Worm (Caenorhabditis elegans) whole organism, late embryonic: ENCODE measurements around the gene Y71H2AL.4.

Source experiments
- C08G9.2 ChIP-seq: sonication (generic microtip); optimal IDR thresholded peaks from 2 replicates; lab custom pipeline; 2016; ENCODE audit warnings: mild to moderate bottlenecking, missing genetic modification characterization, moderate library complexity, missing compliant biosample characterization
- F13H6.1 ChIP-seq: sonication (generic microtip); optimal IDR thresholded peaks from 2 replicates; lab custom pipeline; 2016; ENCODE audit warnings: missing genetic modification characterization, missing compliant biosample characterization
- ceh-34 ChIP-seq: sonication (generic microtip); optimal IDR thresholded peaks from 2 replicates; lab custom pipeline; 2016; ENCODE audit warnings: mild to moderate bottlenecking, missing genetic modification characterization, missing compliant biosample characterization
- ceh-6 ChIP-seq: fragments of 200-800 bp; sonication (Bioruptor generic); optimal IDR thresholded peaks from 2 replicates; lab custom pipeline; 2018; ENCODE audit warnings: mild to moderate bottlenecking, missing genetic modification characterization, missing compliant biosample characterization
- dmd-4 ChIP-seq: sonication (generic microtip); optimal IDR thresholded peaks from 2 replicates; lab custom pipeline; 2016; ENCODE audit warnings: borderline replicate concordance, missing genetic modification characterization, missing compliant biosample characterization
- elt-2 ChIP-seq: sonication (generic microtip); optimal IDR thresholded peaks from 2 replicates; lab custom pipeline; 2016; ENCODE audit warnings: missing genetic modification reagents, missing genetic modification characterization, missing compliant biosample characterization
- fkh-10 ChIP-seq: fragments of 150-350 bp; optimal IDR thresholded peaks from 2 replicates; lab custom pipeline; 2014; ENCODE audit warnings: missing biosample characterization, missing genetic modification reagents, missing genetic modification characterization
- nfya-1 ChIP-seq: sonication (generic microtip); optimal IDR thresholded peaks from 2 replicates; lab custom pipeline; 2017; ENCODE audit warnings: missing genetic modification characterization, mild to moderate bottlenecking, missing compliant biosample characterization, antibody characterized with exemption, moderate library complexity
- nhr-11 ChIP-seq: fragments of 150-350 bp; optimal IDR thresholded peaks from 2 replicates; lab custom pipeline; 2014; ENCODE audit warnings: missing biosample characterization, missing genetic modification characterization
- nhr-232 ChIP-seq: sonication (generic microtip); optimal IDR thresholded peaks from 2 replicates; lab custom pipeline; 2016; ENCODE audit warnings: missing genetic modification characterization, missing compliant biosample characterization
- pqm-1 ChIP-seq: sonication (generic microtip); optimal IDR thresholded peaks from 2 replicates; lab custom pipeline; 2016; ENCODE audit warnings: missing genetic modification characterization, missing compliant biosample characterization
- tbx-2 ChIP-seq: sonication (generic microtip); optimal IDR thresholded peaks from 2 replicates; lab custom pipeline; 2016; ENCODE audit warnings: missing genetic modification characterization, missing compliant biosample characterization
- unc-86 ChIP-seq: sonication (generic microtip); optimal IDR thresholded peaks from 2 replicates; lab custom pipeline; 2016; ENCODE audit warnings: missing genetic modification characterization, missing compliant biosample characterization
- zip-5 ChIP-seq: sonication (generic microtip); optimal IDR thresholded peaks from 2 replicates; lab custom pipeline; 2016; ENCODE audit warnings: missing genetic modification characterization, missing compliant biosample characterization

- TF ChIP-seq F13H6.1 (tag; lab: Kevin White, UChicago): no peak
- TF ChIP-seq zip-5 (tag; lab: Kevin White, UChicago): no peak
- no peak for TF ChIP-seq tbx-2 (tag; lab: Kevin White, UChicago)
- no peak for TF ChIP-seq pqm-1 (tag; lab: Kevin White, UChicago)
- TF ChIP-seq C08G9.2 (tag; lab: Kevin White, UChicago): no peak
- no peak for TF ChIP-seq fkh-10 (GFP tag; lab: Kevin White, UChicago)
- TF ChIP-seq elt-2 (tag; lab: Kevin White, UChicago): no peak
- no peak for TF ChIP-seq unc-86
- TF ChIP-seq nhr-11 (tag; lab: Kevin White, UChicago): no peak
- no peak for TF ChIP-seq dmd-4 (tag; lab: Kevin White, UChicago)
- no peak for TF ChIP-seq nhr-232 (tag; lab: Kevin White, UChicago)
- no peak for TF ChIP-seq nfya-1 (tag; lab: Kevin White, UChicago)
- no peak for TF ChIP-seq ceh-34
- TF ChIP-seq ceh-6 (GFP tag; lab: Kevin White, UChicago): no peak
Observed at ce11 chrIII:2657783-2658182, 28.4 kb upstream of the Y71H2AL.4 start, which contains the start of gene let-805.
